Fruit fly (Drosophila melanogaster) ovary, adult (tissue): ENCODE measurements around the gene CG43965.

Experiments
- CG17801 ChIP-seq: fragments of 200-800 bp; optimal IDR thresholded peaks from 2 replicates; lab custom pipeline; 2019; ENCODE audit warnings: missing biosample characterization, mild to moderate bottlenecking, missing genetic modification characterization, moderate library complexity; ENCODE audit not compliant: partially characterized antibody

The CG43965 gene

dm6 chr3L:8691891-8692874 lies 33.4 kb downstream of the CG43965 start:
- peak; percentile 70 for TF ChIP-seq CG17801 (GFP tag; lab: Kevin White, UChicago)

DNA sequence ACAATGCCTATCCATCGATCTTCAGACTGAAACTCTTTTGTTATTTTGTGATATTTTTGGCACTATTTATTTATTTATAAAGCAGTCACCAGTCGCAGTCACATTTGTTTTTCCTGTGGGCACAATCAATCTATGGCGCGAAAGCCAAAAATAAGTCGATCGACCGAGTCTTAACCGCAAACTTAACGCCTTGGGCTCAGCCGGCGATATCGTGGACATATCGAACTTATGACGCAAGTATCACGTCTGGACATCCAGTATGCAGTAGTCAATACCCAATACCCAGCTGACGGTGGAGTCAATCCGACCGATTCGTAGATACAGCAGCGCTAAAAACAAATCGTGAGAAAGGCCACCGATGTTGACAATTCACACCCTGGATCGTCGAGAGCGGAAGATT lies 34.9 kb downstream of the CG43965 start:
- no peak for TF ChIP-seq CG17801 (GFP tag; lab: Kevin White, UChicago)

- TF ChIP-seq CG17801 (GFP tag; lab: Kevin White, UChicago), result no peak
These were observed 35.9 kb downstream of the CG43965 start for dm6 chr3L:8689675-8690074.

dm6 chr3L:8688694-8689291 lies 36.8 kb downstream of the CG43965 start:
- TF ChIP-seq CG17801 (GFP tag; lab: Kevin White, UChicago), result peak; percentile 30

DNA sequence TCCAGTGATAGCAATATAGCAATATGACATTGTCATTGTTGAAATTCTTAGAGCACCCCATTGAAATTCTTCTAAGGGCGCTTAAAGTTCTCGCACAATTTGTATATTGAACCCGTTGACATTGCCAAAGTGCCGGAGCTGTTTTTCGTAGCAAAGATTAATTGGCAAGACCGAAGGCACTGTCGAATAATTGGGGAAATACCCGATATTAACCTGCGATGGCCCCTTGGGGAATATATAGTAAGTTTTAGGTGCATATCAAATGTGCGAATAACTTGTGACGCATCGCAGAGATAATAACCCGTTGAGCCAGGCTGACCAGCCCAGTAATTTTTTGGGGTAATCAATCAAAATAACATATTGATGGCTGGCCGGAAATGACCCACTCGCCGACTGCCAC lies 38.9 kb downstream of the CG43965 start:
- no peak for TF ChIP-seq CG17801 (GFP tag; lab: Kevin White, UChicago)

DNA sequence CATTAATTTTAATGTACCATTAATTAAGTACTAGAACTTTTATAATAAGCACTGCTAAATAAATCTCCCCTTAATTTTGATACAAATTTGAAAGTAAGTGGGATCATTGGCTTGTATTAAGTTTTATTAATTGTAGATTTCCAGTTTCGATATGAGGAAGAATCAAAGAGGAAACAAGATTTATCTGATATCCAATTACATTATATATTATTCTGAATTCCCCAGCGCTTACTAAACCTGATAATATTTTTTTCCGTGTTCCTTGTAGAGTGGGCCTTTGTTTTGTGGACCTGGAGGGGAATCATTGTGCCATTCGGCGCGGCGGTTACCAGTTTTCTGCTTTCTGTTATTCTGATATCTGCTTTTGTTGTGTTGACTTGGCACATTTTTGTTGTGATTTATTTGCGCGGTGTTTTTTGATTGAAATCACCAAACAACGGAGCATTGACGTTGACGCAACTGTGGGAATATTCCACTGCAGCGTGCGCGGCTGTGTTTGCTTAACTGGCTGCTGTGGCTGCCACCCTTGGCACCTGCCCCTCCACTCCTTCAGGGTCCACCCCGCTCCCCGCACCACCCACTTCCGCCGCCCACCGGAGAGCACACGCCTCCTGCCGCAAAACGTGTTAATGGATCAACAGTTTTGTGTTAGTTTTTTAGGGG lies 41.0 kb downstream of the CG43965 start:
- TF ChIP-seq CG17801 (GFP tag; lab: Kevin White, UChicago), result no peak

dm6 chr3L:8683773-8684172 lies 41.8 kb downstream of the CG43965 start:
- no peak for TF ChIP-seq CG17801 (GFP tag; lab: Kevin White, UChicago)

dm6 chr3L:8682551-8683375 lies 42.8 kb downstream of the CG43965 start:
- peak; percentile 43 for TF ChIP-seq CG17801 (GFP tag; lab: Kevin White, UChicago)

dm6 chr3L:8681896-8682550 lies 43.6 kb downstream of the CG43965 start:
- no peak for TF ChIP-seq CG17801 (GFP tag; lab: Kevin White, UChicago)

DNA sequence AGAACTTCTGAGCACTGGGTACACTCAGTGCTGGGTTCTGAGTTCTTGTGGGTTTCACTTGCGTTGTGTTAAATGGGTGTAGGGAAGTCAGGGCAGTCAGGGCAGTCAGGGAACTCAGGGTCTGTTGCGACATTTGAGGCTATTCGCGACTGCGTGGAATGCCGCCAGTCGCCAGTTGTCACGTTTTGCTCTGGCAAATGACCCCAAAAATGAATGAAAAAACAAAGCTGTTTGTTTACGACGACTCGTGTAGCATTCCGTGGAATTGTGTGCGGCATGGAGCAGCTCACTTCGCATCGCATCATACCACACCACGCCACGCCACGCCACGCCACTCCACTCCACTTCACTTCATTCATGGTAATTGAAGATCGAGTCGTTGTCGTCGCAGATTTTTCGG lies 44.3 kb downstream of the CG43965 start:
- no peak for TF ChIP-seq CG17801 (GFP tag; lab: Kevin White, UChicago)

DNA sequence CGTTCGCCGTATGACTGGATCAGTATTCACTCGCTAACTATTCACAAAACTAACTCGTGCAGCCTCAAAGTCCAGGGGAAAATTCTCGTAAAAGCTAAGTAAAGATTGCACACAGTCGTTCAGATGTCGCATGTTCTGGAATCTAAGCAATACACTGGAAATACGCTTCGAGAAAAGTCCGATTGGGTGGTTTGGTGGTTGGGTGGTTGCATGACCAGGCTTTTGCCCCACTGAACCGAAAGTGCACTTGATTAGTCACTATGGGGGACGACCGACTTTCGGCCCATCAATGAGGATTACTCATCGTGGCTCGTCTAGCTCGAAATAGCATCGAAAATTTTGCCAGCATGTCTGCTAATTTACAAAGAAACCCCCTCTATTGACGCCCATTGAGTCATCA lies 45.2 kb downstream of the CG43965 start:
- TF ChIP-seq CG17801 (GFP tag; lab: Kevin White, UChicago), result no peak

dm6 chr3L:8677774-8678173 lies 47.8 kb downstream of the CG43965 start:
- no peak for TF ChIP-seq CG17801 (GFP tag; lab: Kevin White, UChicago)

dm6 chr3L:8676500-8676899 lies 49.1 kb downstream of the CG43965 start:
- TF ChIP-seq CG17801 (GFP tag; lab: Kevin White, UChicago), result no peak

- TF ChIP-seq CG17801 (GFP tag; lab: Kevin White, UChicago), result peak; percentile 88
These were observed 50.0 kb downstream of the CG43965 start, which contains the start of gene hry for dm6 chr3L:8675545-8676084. hry (plus strand) TSS chr3L:8675759.
